Worm (Caenorhabditis elegans) whole organism, L4 larva: ENCODE data around the gene C10E2.5.

Experiments used
- unc-130 ChIP-seq: sonication (generic microtip); optimal IDR thresholded peaks from 2 replicates; lab custom pipeline; 2016; ENCODE audit warnings: missing genetic modification reagents, missing genetic modification characterization, missing compliant biosample characterization
- unc-62 ChIP-seq, 3 experiments: fragments of 150-350 bp in 1 of 3; sonication (generic microtip); optimal IDR thresholded peaks in 2 of 3; peaks in 1 of 3; 1 replicate in 1 of 3; 2 replicates in 2 of 3; lab custom pipeline; 2014 to 2017; ENCODE audit warnings: missing biosample characterization in 3 of 3, missing genetic modification characterization in 3 of 3, missing genetic modification reagents in 3 of 3, missing genotype in 1 of 3

Gene C10E2.5

ce11 chrX:16702232-16702631 is 52.1 kb downstream of the C10E2.5 start, which contains the start of gene F22H10.1:
TSS of gene F22H10.1 (plus strand) at chrX:16702442.
- TF ChIP-seq unc-130 (GFP tag; lab: Kevin White, UChicago) (no peak), unc-62 (GFP tag; optimal IDR thresholded peaks at IDR 0.05 in 1 of 2; lab: Kevin White, UChicago) (peak in 1 of 2 experiments; percentile 93), unc-62 (tag; optimal IDR thresholded peaks at IDR 0.05; lab: Kevin White, UChicago) (no peak)
- TF ChIP-seq, all 104 proteins: peak for 1
